Worm (Caenorhabditis elegans) whole organism, L4 larva: ENCODE measurements around the gene Y24D9A.6.

ENCODE experiments used
- F10B5.3 ChIP-seq: sonication (generic microtip); optimal IDR thresholded peaks from 2 replicates; lab custom pipeline; 2016; ENCODE audit warnings: mild to moderate bottlenecking, missing genetic modification characterization, missing compliant biosample characterization
- F37D6.2 ChIP-seq: sonication (generic microtip); optimal IDR thresholded peaks from 2 replicates; lab custom pipeline; 2016; ENCODE audit warnings: mild to moderate bottlenecking, missing genetic modification characterization, missing compliant biosample characterization
- F44E2.7 ChIP-seq: fragments of 200-800 bp; sonication (Bioruptor generic); IDR thresholded peaks from 2 replicates; pipeline ENCODE4 v2.1.2; 2022; ENCODE audit warnings: missing genetic modification characterization, missing compliant biosample characterization
- Y48G9A.11 ChIP-seq: fragments of 200-800 bp; sonication (Bioruptor generic); IDR thresholded peaks from 2 replicates; pipeline ENCODE4 v1.3.6; 2022; ENCODE audit warnings: missing genetic modification reagents, missing genetic modification characterization, missing compliant biosample characterization
- ZK337.2 ChIP-seq: fragments of 200-800 bp; sonication (Bioruptor generic); IDR thresholded peaks from 2 replicates; pipeline ENCODE4 v1.3.6; 2022; ENCODE audit warnings: missing genetic modification reagents, missing genetic modification characterization, missing compliant biosample characterization
- aha-1 ChIP-seq: fragments of 150-350 bp; peaks from one replicate; lab custom pipeline; 2014; ENCODE audit warnings: missing biosample characterization, missing genetic modification characterization
- aly-2 ChIP-seq: sonication (generic microtip); optimal IDR thresholded peaks from 2 replicates; lab custom pipeline; 2018; ENCODE audit warnings: missing biosample characterization, missing genetic modification characterization
- ceh-20 ChIP-seq: fragments of 200-800 bp; sonication (Bioruptor generic); IDR thresholded peaks from 2 replicates; pipeline ENCODE4 v1.3.6; 2022; ENCODE audit warnings: missing genetic modification reagents, missing genetic modification characterization, missing compliant biosample characterization
- ceh-28 ChIP-seq: fragments of 150-350 bp; optimal IDR thresholded peaks from 2 replicates; lab custom pipeline; 2014; ENCODE audit warnings: missing biosample characterization, missing genetic modification reagents, missing genetic modification characterization
- ceh-32 ChIP-seq: sonication (generic microtip); optimal IDR thresholded peaks from 2 replicates; lab custom pipeline; 2016; ENCODE audit warnings: mild to moderate bottlenecking, missing genetic modification characterization, missing compliant biosample characterization; ENCODE audit not compliant: poor library complexity
- ceh-44 ChIP-seq: fragments of 200-800 bp; sonication (Bioruptor generic); IDR thresholded peaks from 2 replicates; pipeline ENCODE4 v1.3.6; 2022; ENCODE audit warnings: missing genetic modification reagents, missing genetic modification characterization, missing compliant biosample characterization
- ceh-82 ChIP-seq: sonication (generic microtip); optimal IDR thresholded peaks from 2 replicates; lab custom pipeline; 2017; ENCODE audit warnings: missing biosample characterization, missing genetic modification characterization
- ces-1 ChIP-seq: fragments of 150-350 bp; sonication (generic microtip); optimal IDR thresholded peaks from 4 replicates; lab custom pipeline; 2014; ENCODE audit warnings: missing biosample characterization, missing genetic modification reagents, missing genetic modification characterization
- daf-8 ChIP-seq: fragments of 200-800 bp; sonication (Bioruptor generic); IDR thresholded peaks from 2 replicates; pipeline ENCODE4 v1.3.6; 2022; ENCODE audit warnings: missing genetic modification characterization, missing compliant biosample characterization
- dmd-6 ChIP-seq: fragments of 200-800 bp; sonication (Bioruptor generic); IDR thresholded peaks from 2 replicates; pipeline ENCODE4 v1.3.6; 2022; ENCODE audit warnings: missing genetic modification reagents, missing genetic modification characterization, missing compliant biosample characterization
- dmd-8 ChIP-seq: fragments of 200-800 bp; sonication (Bioruptor generic); IDR thresholded peaks from 2 replicates; pipeline ENCODE4 v1.3.6; 2022; ENCODE audit warnings: missing genetic modification characterization, missing compliant biosample characterization
- dve-1 ChIP-seq: sonication (generic microtip); optimal IDR thresholded peaks from 2 replicates; lab custom pipeline; 2017; ENCODE audit warnings: antibody characterized with exemption, mild to moderate bottlenecking, missing genetic modification characterization, missing compliant biosample characterization; ENCODE audit not compliant: insufficient read depth
- egl-27 ChIP-seq: sonication (generic microtip); optimal IDR thresholded peaks from 3 replicates; lab custom pipeline; 2017; ENCODE audit warnings: missing biosample characterization, missing genetic modification reagents, missing genetic modification characterization
- fkh-10 ChIP-seq: fragments of 150-350 bp; optimal IDR thresholded peaks from 2 replicates; lab custom pipeline; 2014; ENCODE audit warnings: missing biosample characterization, missing genetic modification reagents, missing genetic modification characterization
- gei-8 ChIP-seq: fragments of 200-800 bp; sonication (Bioruptor generic); optimal IDR thresholded peaks from 2 replicates; lab custom pipeline; 2018; ENCODE audit warnings: mild to moderate bottlenecking, missing genetic modification characterization, missing compliant biosample characterization
- hlh-30 ChIP-seq: sonication (generic microtip); optimal IDR thresholded peaks from 2 replicates; lab custom pipeline; 2017; ENCODE audit warnings: antibody characterized with exemption, mild to moderate bottlenecking, missing genetic modification characterization, missing compliant biosample characterization; ENCODE audit not compliant: insufficient read depth
- hmg-1.1 ChIP-seq: fragments of 200-800 bp; sonication (Bioruptor generic); IDR thresholded peaks from 2 replicates; pipeline ENCODE4 v1.3.6; 2022; ENCODE audit warnings: missing genetic modification reagents, missing genetic modification characterization, missing compliant biosample characterization
- jun-1 ChIP-seq: fragments of 150-350 bp; optimal IDR thresholded peaks from 2 replicates; lab custom pipeline; 2014; ENCODE audit warnings: missing biosample characterization, missing genetic modification reagents, missing genetic modification characterization
- lim-7 ChIP-seq: fragments of 200-800 bp; sonication (Bioruptor generic); IDR thresholded peaks from 2 replicates; pipeline ENCODE4 v1.3.6; 2022; ENCODE audit warnings: missing genetic modification characterization, missing compliant biosample characterization
- lin-15B ChIP-seq: fragments of 150-350 bp; sonication (generic microtip); optimal IDR thresholded peaks from 3 replicates; lab custom pipeline; 2014; ENCODE audit warnings: missing biosample characterization, missing genetic modification characterization
- lir-3 ChIP-seq: sonication (generic microtip); optimal IDR thresholded peaks from 2 replicates; lab custom pipeline; 2016; ENCODE audit warnings: mild to moderate bottlenecking, missing genetic modification characterization, missing compliant biosample characterization
- lsy-2 ChIP-seq, 2 experiments: fragments of 150-350 bp in 1 of 2; sonication (generic microtip) in 1 of 2; optimal IDR thresholded peaks; 2 replicates each; lab custom pipeline; 2014 to 2017; ENCODE audit warnings: missing biosample characterization in 2 of 2, missing genetic modification characterization in 2 of 2
- madf-5 ChIP-seq, 2 experiments: fragments of 200-800 bp; sonication (Bioruptor generic); IDR thresholded peaks; 2 replicates each; pipeline ENCODE4 v1.3.6; 2022; ENCODE audit warnings: missing compliant biosample characterization in 2 of 2, missing genetic modification characterization in 2 of 2
- mdl-1 ChIP-seq, 2 experiments: fragments of 150-350 bp in 1 of 2; sonication (generic microtip) in 1 of 2; optimal IDR thresholded peaks; 2 replicates each; lab custom pipeline; 2014 to 2017; ENCODE audit warnings: missing biosample characterization in 2 of 2, missing genetic modification characterization in 2 of 2
- mep-1 ChIP-seq: fragments of 150-350 bp; sonication (generic microtip); optimal IDR thresholded peaks from 3 replicates; lab custom pipeline; 2014; ENCODE audit warnings: missing biosample characterization, missing genetic modification characterization
- mxl-2 ChIP-seq: fragments of 200-800 bp; sonication (Bioruptor generic); conservative IDR thresholded peaks from 2 replicates; pipeline ENCODE4 v1.3.6; 2022; ENCODE audit warnings: missing genetic modification reagents, missing genetic modification characterization, missing compliant biosample characterization
- mxl-3 ChIP-seq: fragments of 200-800 bp; sonication (Bioruptor generic); optimal IDR thresholded peaks from 2 replicates; lab custom pipeline; 2018; ENCODE audit warnings: mild to moderate bottlenecking, missing genetic modification characterization, missing compliant biosample characterization
- nhr-10 ChIP-seq: fragments of 150-350 bp; optimal IDR thresholded peaks from 2 replicates; lab custom pipeline; 2014; ENCODE audit warnings: missing biosample characterization, missing genetic modification characterization
- nhr-102 ChIP-seq: sonication (generic microtip); optimal IDR thresholded peaks from 2 replicates; lab custom pipeline; 2016; ENCODE audit warnings: mild to moderate bottlenecking, missing genetic modification characterization, moderate library complexity, missing compliant biosample characterization
- nhr-111 ChIP-seq: fragments of 200-800 bp; sonication (Bioruptor generic); optimal IDR thresholded peaks from 2 replicates; lab custom pipeline; 2018; ENCODE audit warnings: mild to moderate bottlenecking, missing genetic modification characterization, missing compliant biosample characterization
- nhr-25 ChIP-seq: sonication (generic microtip); optimal IDR thresholded peaks from 2 replicates; lab custom pipeline; 2017; ENCODE audit warnings: missing genetic modification characterization, mild to moderate bottlenecking, missing compliant biosample characterization, antibody characterized with exemption, moderate library complexity, borderline replicate concordance; ENCODE audit not compliant: insufficient read depth
- nhr-28 ChIP-seq: fragments of 150-350 bp; optimal IDR thresholded peaks from 2 replicates; lab custom pipeline; 2014; ENCODE audit warnings: missing biosample characterization, missing genetic modification characterization
- nhr-76 ChIP-seq: fragments of 150-350 bp; optimal IDR thresholded peaks from 2 replicates; lab custom pipeline; 2014; ENCODE audit warnings: missing biosample characterization, missing genetic modification characterization
- php-3 ChIP-seq: fragments of 200-800 bp; sonication (Bioruptor generic); IDR thresholded peaks from 2 replicates; pipeline ENCODE4 v1.3.6; 2022; ENCODE audit warnings: missing genetic modification reagents, missing genetic modification characterization, missing compliant biosample characterization
- saeg-2 ChIP-seq: fragments of 200-800 bp; sonication (Bioruptor generic); IDR thresholded peaks from 2 replicates; pipeline ENCODE4 v1.3.6; 2022; ENCODE audit warnings: missing genetic modification reagents, missing genetic modification characterization, missing compliant biosample characterization
- sdz-12 ChIP-seq: fragments of 200-800 bp; sonication (Bioruptor generic); optimal IDR thresholded peaks from 2 replicates; lab custom pipeline; 2018; ENCODE audit warnings: mild to moderate bottlenecking, missing genetic modification characterization, missing compliant biosample characterization
- skn-1 ChIP-seq: fragments of 150-350 bp; optimal IDR thresholded peaks from 2 replicates; lab custom pipeline; 2014; ENCODE audit warnings: missing biosample characterization, missing genetic modification characterization
- snpc-4 ChIP-seq: fragments of 150-350 bp; optimal IDR thresholded peaks from 2 replicates; lab custom pipeline; 2014; ENCODE audit warnings: missing biosample characterization, missing genetic modification characterization
- spr-3 ChIP-seq: fragments of 200-800 bp; sonication (Bioruptor generic); optimal IDR thresholded peaks from 2 replicates; lab custom pipeline; 2018; ENCODE audit warnings: mild to moderate bottlenecking, missing genetic modification characterization, missing compliant biosample characterization
- tag-97 ChIP-seq: fragments of 200-800 bp; sonication (Bioruptor generic); IDR thresholded peaks from 2 replicates; pipeline ENCODE4 v1.3.6; 2022; ENCODE audit warnings: missing genetic modification characterization, missing compliant biosample characterization
- vab-7 ChIP-seq: fragments of 200-800 bp; sonication (Bioruptor generic); IDR thresholded peaks from 2 replicates; pipeline ENCODE4 v1.3.6; 2022; ENCODE audit warnings: missing genetic modification reagents, missing genetic modification characterization, missing compliant biosample characterization
- zag-1 ChIP-seq: fragments of 150-350 bp; optimal IDR thresholded peaks from 2 replicates; lab custom pipeline; 2014; ENCODE audit warnings: missing biosample characterization, missing genetic modification characterization
- zfp-2 ChIP-seq: sonication (generic microtip); optimal IDR thresholded peaks from 2 replicates; lab custom pipeline; 2016; ENCODE audit warnings: mild to moderate bottlenecking, missing genetic modification characterization, missing compliant biosample characterization
- zfp-3 ChIP-seq: fragments of 200-800 bp; sonication (Bioruptor generic); conservative IDR thresholded peaks from 2 replicates; pipeline ENCODE4 v1.3.6; 2022; ENCODE audit warnings: missing genetic modification reagents, missing genetic modification characterization, missing compliant biosample characterization
- zip-2 ChIP-seq: fragments of 150-350 bp; optimal IDR thresholded peaks from 2 replicates; lab custom pipeline; 2014; ENCODE audit warnings: missing biosample characterization, missing genetic modification characterization
- ztf-11 ChIP-seq: fragments of 150-350 bp; optimal IDR thresholded peaks from 2 replicates; lab custom pipeline; 2014; ENCODE audit warnings: missing biosample characterization, missing genetic modification characterization

Gene Y24D9A.6

ce11 chrIV:4390438-4390894, 9.7 kb downstream of the Y24D9A.6 start, which contains the start of the genes rpl-7A and set-21 (continued):
- TF ChIP-seq zfp-3 (GFP tag; lab: Robert Waterston, UW) (peak; percentile 98), ceh-20 (GFP tag; lab: Robert Waterston, UW) (peak; percentile 98), dmd-6 (GFP tag; lab: Robert Waterston, UW) (peak; percentile 97), sdz-12 (GFP tag; lab: Kevin White, UChicago) (peak; percentile 53), zfp-2 (tag; lab: Kevin White, UChicago) (peak; percentile 92), spr-3 (GFP tag; lab: Kevin White, UChicago) (peak; percentile 88), ceh-28 (no peak), php-3 (GFP tag; lab: Robert Waterston, UW) (peak; percentile 95), nhr-25 (tag; lab: Kevin White, UChicago) (peak; percentile 93), nhr-10 (no peak), aha-1 (tag; lab: Kevin White, UChicago) (peak; percentile 98), tag-97 (0 out of 2 replicates have a peak, but pooled peaks have one; percentile 26), hlh-30 (tag; lab: Kevin White, UChicago) (peak; percentile 72), nhr-76 (no peak), nhr-111 (GFP tag; lab: Kevin White, UChicago) (no peak), dmd-8 (GFP tag; lab: Robert Waterston, UW) (peak; percentile 71; the same call in 1 of the 2 replicates), zip-2 (tag; lab: Kevin White, UChicago) (peak; percentile 43), madf-5 (GFP tag; IDR thresholded peaks at IDR 0.05; lab: Robert Waterston, UW) (peak; percentile 73 to 95; a peak in 3 of 4 replicates), jun-1 (tag; lab: Kevin White, UChicago) (peak; percentile 70), fkh-10 (GFP tag; lab: Kevin White, UChicago) (peak; percentile 52), saeg-2 (GFP tag; lab: Robert Waterston, UW) (peak; percentile 97), Y48G9A.11 (GFP tag; lab: Robert Waterston, UW) (peak; percentile 90), snpc-4 (tag; lab: Kevin White, UChicago) (no peak), nhr-28 (tag; lab: Kevin White, UChicago) (peak; percentile 91), egl-27 (no peak), lsy-2 (tag; optimal IDR thresholded peaks at IDR 0.05; lab: Kevin White, UChicago) (peak; percentile 93 to 96), F44E2.7 (GFP tag; lab: Robert Waterston, UW) (0 out of 2 replicates have a peak, but pooled peaks have one; percentile 77), skn-1 (tag; lab: Kevin White, UChicago) (no peak), ceh-32 (tag; lab: Kevin White, UChicago) (peak; percentile 10), ceh-44 (GFP tag; lab: Robert Waterston, UW) (peak; percentile 69), aly-2 (tag; lab: Kevin White, UChicago) (no peak), lim-7 (0 out of 2 replicates have a peak, but pooled peaks have one; percentile 28), dve-1 (tag; lab: Kevin White, UChicago) (peak; percentile 92), mdl-1 (tag; optimal IDR thresholded peaks at IDR 0.05; lab: Kevin White, UChicago) (peak in 1 of 2 experiments; percentile 68), daf-8 (GFP tag; lab: Robert Waterston, UW) (no peak), ztf-11 (tag; lab: Kevin White, UChicago) (no peak), mep-1 (tag; lab: Kevin White, UChicago) (peak; percentile 90), hmg-1.1 (peak; percentile 98), lir-3 (tag; lab: Kevin White, UChicago) (peak; percentile 73), mxl-2 (peak; percentile 82), lin-15B (tag; lab: Kevin White, UChicago) (peak; percentile 77), ceh-82 (tag; lab: Kevin White, UChicago) (no peak), ces-1 (GFP tag; lab: Kevin White, UChicago) (no peak), F10B5.3 (tag; lab: Kevin White, UChicago) (peak; percentile 90), zag-1 (no peak), mxl-3 (GFP tag; lab: Kevin White, UChicago) (peak; percentile 90), gei-8 (no peak), vab-7 (GFP tag; lab: Robert Waterston, UW) (peak; percentile 93), ZK337.2 (GFP tag; lab: Robert Waterston, UW) (peak; percentile 90), nhr-102 (tag; lab: Kevin White, UChicago) (peak; percentile 97), F37D6.2 (tag; lab: Kevin White, UChicago) (peak; percentile 93)
